Fruit fly (Drosophila melanogaster) whole organism, adult: Measurements from ENCODE around the gene CG16789.

Experiments used
- CG11617 ChIP-seq: fragments of 200-800 bp; sonication (Bioruptor generic); optimal IDR thresholded peaks from 2 replicates; lab custom pipeline; 2017; ENCODE audit warnings: mild to moderate bottlenecking, missing biosample characterization, missing genetic modification reagents, missing genetic modification characterization
- CG12768 ChIP-seq: fragments of 200-800 bp; sonication (Bioruptor generic); optimal IDR thresholded peaks from 2 replicates; lab custom pipeline; 2017; ENCODE audit warnings: missing biosample characterization, missing genetic modification characterization, mild to moderate bottlenecking, moderate library complexity, missing genetic modification reagents
- CG14711 ChIP-seq: fragments of 200-800 bp; sonication (Bioruptor generic); optimal IDR thresholded peaks from 2 replicates; lab custom pipeline; 2018; ENCODE audit warnings: missing biosample characterization, mild to moderate bottlenecking, missing genetic modification characterization, moderate library complexity
- CG1620 ChIP-seq: fragments of 200-800 bp; sonication (Bioruptor generic); optimal IDR thresholded peaks from 2 replicates; lab custom pipeline; 2016; ENCODE audit warnings: missing biosample characterization, missing genetic modification characterization
- CG33017 ChIP-seq: fragments of 200-800 bp; sonication (Bioruptor generic); optimal IDR thresholded peaks from 2 replicates; lab custom pipeline; 2018; ENCODE audit warnings: missing biosample characterization, mild to moderate bottlenecking, missing genetic modification characterization, moderate library complexity
- CG5204 ChIP-seq: fragments of 200-800 bp; sonication (Bioruptor generic); optimal IDR thresholded peaks from 2 replicates; lab custom pipeline; 2016; ENCODE audit warnings: missing biosample characterization, missing genetic modification characterization
- CG7045 ChIP-seq: fragments of 200-800 bp; sonication (Bioruptor generic); optimal IDR thresholded peaks from 2 replicates; lab custom pipeline; 2017; ENCODE audit warnings: missing biosample characterization, mild to moderate bottlenecking, missing genetic modification characterization
- CG7101 ChIP-seq: fragments of 200-800 bp; sonication (Bioruptor generic); optimal IDR thresholded peaks from 2 replicates; lab custom pipeline; 2018; ENCODE audit warnings: missing biosample characterization, mild to moderate bottlenecking, missing genetic modification characterization, moderate library complexity
- Clk ChIP-seq: fragments of 200-800 bp; sonication (Bioruptor generic); optimal IDR thresholded peaks from 2 replicates; lab custom pipeline; 2017; ENCODE audit warnings: missing biosample characterization, missing genetic modification characterization
- Crg-1 ChIP-seq: fragments of 200-800 bp; sonication (Bioruptor generic); optimal IDR thresholded peaks from 2 replicates; lab custom pipeline; 2016; ENCODE audit warnings: missing biosample characterization, missing genetic modification characterization
- Hr96 ChIP-seq: fragments of 200-800 bp; sonication (Bioruptor generic); optimal IDR thresholded peaks from 2 replicates; lab custom pipeline; 2016; ENCODE audit warnings: missing biosample characterization, missing genetic modification characterization
- Mnt ChIP-seq: fragments of 200-800 bp; sonication (Bioruptor generic); optimal IDR thresholded peaks from 2 replicates; lab custom pipeline; 2016; ENCODE audit warnings: missing biosample characterization, mild to moderate bottlenecking, missing genetic modification characterization
- bab1 ChIP-seq: fragments of 200-800 bp; sonication (Bioruptor generic); optimal IDR thresholded peaks from 3 replicates; lab custom pipeline; 2019; ENCODE audit warnings: missing biosample characterization, mild to moderate bottlenecking, missing genetic modification characterization, moderate library complexity
- cic ChIP-seq: fragments of 200-800 bp; sonication (Bioruptor generic); optimal IDR thresholded peaks from 2 replicates; lab custom pipeline; 2017; ENCODE audit warnings: missing biosample characterization, mild to moderate bottlenecking, missing genetic modification characterization, moderate library complexity
- cnc ChIP-seq, 2 experiments: fragments of >200 bp; optimal IDR thresholded peaks; 2 replicates each; lab custom pipeline; 2017
- kay ChIP-seq: fragments of 200-800 bp; sonication (Bioruptor generic); peaks from one replicate; lab custom pipeline; 2016; ENCODE audit warnings: missing biosample characterization, missing genetic modification characterization, borderline replicate concordance
- ovo ChIP-seq: fragments of 200-800 bp; sonication (Bioruptor generic); optimal IDR thresholded peaks from 2 replicates; lab custom pipeline; 2016; ENCODE audit warnings: missing biosample characterization, missing genetic modification characterization
- pad ChIP-seq: fragments of 200-800 bp; sonication (Bioruptor generic); optimal IDR thresholded peaks from 3 replicates; lab custom pipeline; 2017; ENCODE audit warnings: missing biosample characterization, missing genetic modification characterization, mild to moderate bottlenecking, moderate library complexity, missing genetic modification reagents
- tj ChIP-seq: fragments of 200-800 bp; sonication (Bioruptor generic); optimal IDR thresholded peaks from 3 replicates; lab custom pipeline; 2017; ENCODE audit warnings: missing biosample characterization, mild to moderate bottlenecking, missing genetic modification characterization, moderate library complexity
- toe ChIP-seq: fragments of 200-800 bp; sonication (Bioruptor generic); optimal IDR thresholded peaks from 2 replicates; lab custom pipeline; 2016; ENCODE audit warnings: missing biosample characterization, missing genetic modification characterization

Gene CG16789

DNA sequence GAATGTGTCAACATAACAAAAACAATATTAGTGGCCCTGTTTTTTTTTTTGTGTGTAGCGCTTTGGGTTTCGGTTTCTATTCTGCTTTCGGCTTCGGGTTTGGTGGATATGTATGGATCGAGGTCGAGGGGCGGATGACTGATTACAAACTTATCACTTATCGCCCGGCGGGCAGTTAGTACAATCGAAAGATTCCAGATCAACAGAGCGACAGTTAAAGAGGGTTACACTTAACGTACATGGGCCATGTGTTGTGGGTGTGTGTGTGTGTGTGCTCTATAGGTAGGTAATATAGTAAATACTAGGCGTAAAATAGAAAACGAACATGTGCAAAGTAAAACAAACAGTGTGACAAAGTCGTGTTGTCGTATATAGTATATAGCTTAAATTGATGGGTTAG is 17.2 kb upstream of the CG16789 start:
- TF ChIP-seq CG7045 (GFP tag; lab: Kevin White, UChicago) (no peak), Mnt (GFP tag; lab: Kevin White, UChicago) (peak; percentile 22), cic (GFP tag; lab: Kevin White, UChicago) (peak; percentile 66), Crg-1 (GFP tag; lab: Kevin White, UChicago) (no peak)

DNA sequence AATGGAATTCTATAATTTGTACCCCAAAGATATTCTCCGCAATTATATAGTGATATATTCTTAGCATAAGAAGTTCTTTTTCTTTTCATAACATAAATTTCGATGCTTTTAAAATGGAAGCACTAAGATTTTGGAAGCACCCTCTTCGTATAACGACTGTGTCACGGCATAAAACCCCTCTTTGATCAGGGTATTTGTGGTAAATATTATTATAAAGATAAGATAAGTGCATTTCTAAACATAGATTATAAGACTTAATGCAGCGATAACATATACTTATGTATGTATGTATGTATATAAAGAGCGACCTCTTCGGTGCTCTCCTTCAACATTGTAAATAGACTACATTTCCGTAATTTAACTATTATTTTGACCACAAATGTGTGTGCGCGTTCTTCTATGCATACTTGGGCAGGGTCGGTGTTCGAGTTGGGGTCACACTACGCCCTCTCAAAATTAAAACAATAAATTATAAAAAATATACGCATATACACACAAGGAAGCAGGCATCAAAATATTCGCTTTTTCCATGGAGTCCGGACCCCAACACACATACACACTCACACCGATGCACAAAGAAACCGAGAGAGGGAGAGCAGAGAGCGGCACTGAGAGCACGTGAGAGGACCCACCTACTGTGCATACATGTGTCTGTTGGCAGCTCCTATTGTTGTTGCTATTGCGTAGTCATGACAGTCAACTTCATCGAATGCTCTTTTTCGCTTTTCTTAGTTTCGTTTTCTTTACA is 15.6 kb upstream of the CG16789 start:
- peak; percentile 0 for TF ChIP-seq Crg-1 (GFP tag; lab: Kevin White, UChicago)
- no peak for TF ChIP-seq CG7101 (tag; lab: Kevin White, UChicago)
- no peak for TF ChIP-seq pad (GFP tag; lab: Kevin White, UChicago)
- TF ChIP-seq Mnt (GFP tag; lab: Kevin White, UChicago) = peak; percentile 60

DNA sequence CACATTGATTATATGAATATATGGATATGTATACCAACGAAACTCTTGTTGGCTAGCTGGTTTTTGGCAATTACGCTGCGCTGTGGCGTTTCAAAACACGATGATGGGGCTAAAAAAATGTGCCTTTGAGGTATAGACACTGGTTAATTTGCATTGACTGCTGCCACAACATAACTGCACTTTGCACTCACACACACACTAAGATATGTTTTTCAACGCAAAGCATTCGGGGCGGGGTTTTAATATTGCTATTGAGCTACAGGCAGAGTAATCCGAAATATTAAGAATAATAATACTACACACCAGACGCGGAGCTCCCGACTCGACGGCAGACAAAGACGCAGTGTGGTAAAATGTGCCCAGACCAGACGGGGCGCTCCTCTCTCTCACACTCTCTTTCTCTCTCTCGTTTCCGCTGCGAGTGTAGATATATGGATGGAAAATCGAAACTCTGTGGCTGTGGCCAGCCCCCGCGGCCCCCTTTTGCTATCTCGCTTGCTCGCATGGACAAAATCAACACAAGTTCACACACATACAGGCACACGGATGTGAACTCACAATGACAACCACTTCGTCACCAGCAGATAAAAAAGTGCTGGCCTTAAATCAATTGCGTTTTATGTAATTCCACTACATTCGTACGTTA is 14.9 kb upstream of the CG16789 start:
- TF ChIP-seq CG14711 (tag; lab: Kevin White, UChicago) (peak; percentile 52), Hr96 (GFP tag; lab: Kevin White, UChicago) (peak; percentile 31), ovo (GFP tag; lab: Kevin White, UChicago) (peak; percentile 47), CG1620 (GFP tag; lab: Kevin White, UChicago) (peak; percentile 6), CG12768 (GFP tag; lab: Kevin White, UChicago) (peak; percentile 83), kay (GFP tag; lab: Kevin White, UChicago) (no peak), cic (GFP tag; lab: Kevin White, UChicago) (peak; percentile 89), CG7045 (GFP tag; lab: Kevin White, UChicago) (peak; percentile 51), Mnt (GFP tag; lab: Kevin White, UChicago) (peak; percentile 93), Clk (GFP tag; lab: Kevin White, UChicago) (peak; percentile 23), CG11617 (GFP tag; lab: Kevin White, UChicago) (peak; percentile 57), tj (peak; percentile 78), CG5204 (GFP tag; lab: Kevin White, UChicago) (no peak), cnc (optimal IDR thresholded peaks at IDR 0.05; lab: Kevin White, UChicago) (peak in 1 of 2 experiments; percentile 80), CG7101 (tag; lab: Kevin White, UChicago) (peak; percentile 63), bab1 (GFP tag; lab: Kevin White, UChicago) (peak; percentile 20), pad (GFP tag; lab: Kevin White, UChicago) (peak; percentile 56), CG33017 (tag; lab: Kevin White, UChicago) (peak; percentile 43), toe (GFP tag; lab: Kevin White, UChicago) (no peak), Crg-1 (GFP tag; lab: Kevin White, UChicago) (peak; percentile 68)

- no peak for TF ChIP-seq CG7045 (GFP tag; lab: Kevin White, UChicago)
- no peak for TF ChIP-seq pad (GFP tag; lab: Kevin White, UChicago)
- TF ChIP-seq CG11617 (GFP tag; lab: Kevin White, UChicago) = no peak
- TF ChIP-seq bab1 (GFP tag; lab: Kevin White, UChicago) = peak; percentile 20
- no peak for TF ChIP-seq Crg-1 (GFP tag; lab: Kevin White, UChicago)
- peak; percentile 53 for TF ChIP-seq cic (GFP tag; lab: Kevin White, UChicago)
- no peak for TF ChIP-seq CG5204 (GFP tag; lab: Kevin White, UChicago)
- TF ChIP-seq CG33017 (tag; lab: Kevin White, UChicago) = no peak
- TF ChIP-seq CG7101 (tag; lab: Kevin White, UChicago) = no peak
- TF ChIP-seq CG1620 (GFP tag; lab: Kevin White, UChicago) = no peak
- TF ChIP-seq cnc (optimal IDR thresholded peaks at IDR 0.05; lab: Kevin White, UChicago) = no peak
- no peak for TF ChIP-seq ovo (GFP tag; lab: Kevin White, UChicago)
- TF ChIP-seq Clk (GFP tag; lab: Kevin White, UChicago) = no peak
- TF ChIP-seq kay (GFP tag; lab: Kevin White, UChicago) = no peak
- no peak for TF ChIP-seq Hr96 (GFP tag; lab: Kevin White, UChicago)
- TF ChIP-seq CG14711 (tag; lab: Kevin White, UChicago) = no peak
- no peak for TF ChIP-seq toe (GFP tag; lab: Kevin White, UChicago)
- TF ChIP-seq Mnt (GFP tag; lab: Kevin White, UChicago) = peak; percentile 8
- TF ChIP-seq tj = no peak
- TF ChIP-seq CG12768 (GFP tag; lab: Kevin White, UChicago) = no peak
Observed at dm6 chr3R:9551659-9552435, 14.1 kb upstream of the CG16789 start, which contains the start of the genes mura and RnpS1. mura (minus strand) TSS chr3R:9551806. RnpS1 (plus strand) TSS chr3R:9552034.

dm6 chr3R:9555334-9555974 is 10.5 kb upstream of the CG16789 start, which contains the start of the genes CG9386 and BckdhA:
CG9386 (minus strand) TSS chr3R:9555408.
BckdhA (plus strand) TSS chr3R:9555785.
- peak; percentile 41 for TF ChIP-seq Crg-1 (GFP tag; lab: Kevin White, UChicago)
- TF ChIP-seq pad (GFP tag; lab: Kevin White, UChicago) = peak; percentile 42
- TF ChIP-seq CG7045 (GFP tag; lab: Kevin White, UChicago) = peak; percentile 5
- TF ChIP-seq Hr96 (GFP tag; lab: Kevin White, UChicago) = no peak
- TF ChIP-seq CG5204 (GFP tag; lab: Kevin White, UChicago) = no peak
- TF ChIP-seq cnc (optimal IDR thresholded peaks at IDR 0.05; lab: Kevin White, UChicago) = no peak
- no peak for TF ChIP-seq CG12768 (GFP tag; lab: Kevin White, UChicago)
- peak; percentile 33 for TF ChIP-seq cic (GFP tag; lab: Kevin White, UChicago)
- peak; percentile 10 for TF ChIP-seq CG14711 (tag; lab: Kevin White, UChicago)
- no peak for TF ChIP-seq kay (GFP tag; lab: Kevin White, UChicago)
- peak; percentile 67 for TF ChIP-seq CG11617 (GFP tag; lab: Kevin White, UChicago)
- peak; percentile 30 for TF ChIP-seq CG7101 (tag; lab: Kevin White, UChicago)
- TF ChIP-seq bab1 (GFP tag; lab: Kevin White, UChicago) = peak; percentile 35
- no peak for TF ChIP-seq toe (GFP tag; lab: Kevin White, UChicago)
- peak; percentile 72 for TF ChIP-seq CG1620 (GFP tag; lab: Kevin White, UChicago)
- peak; percentile 1 for TF ChIP-seq ovo (GFP tag; lab: Kevin White, UChicago)
- TF ChIP-seq Mnt (GFP tag; lab: Kevin White, UChicago) = peak; percentile 80
- TF ChIP-seq Clk (GFP tag; lab: Kevin White, UChicago) = no peak
- peak; percentile 46 for TF ChIP-seq tj
- no peak for TF ChIP-seq CG33017 (tag; lab: Kevin White, UChicago)
